Worm (Caenorhabditis elegans) whole organism, L3 larva: Measurements from ENCODE around the gene cyn-4.

ENCODE experiments used
- R02D3.7 ChIP-seq: fragments of 150-350 bp; optimal IDR thresholded peaks from 2 replicates; lab custom pipeline; 2014; ENCODE audit warnings: missing biosample characterization, missing genetic modification characterization
- egl-27 ChIP-seq: sonication (generic microtip); optimal IDR thresholded peaks from 4 replicates; lab custom pipeline; 2017; ENCODE audit warnings: missing biosample characterization, missing genetic modification reagents, missing genetic modification characterization
- hmg-11 ChIP-seq: sonication (generic microtip); optimal IDR thresholded peaks from 2 replicates; lab custom pipeline; 2016; ENCODE audit warnings: missing genetic modification characterization, missing compliant biosample characterization
- lin-39 ChIP-seq: fragments of 150-350 bp; optimal IDR thresholded peaks from 2 replicates; lab custom pipeline; 2018; ENCODE audit warnings: missing biosample characterization, missing genetic modification reagents, missing genetic modification characterization
- nhr-28 ChIP-seq: fragments of 150-350 bp; optimal IDR thresholded peaks from 2 replicates; lab custom pipeline; 2014; ENCODE audit warnings: missing biosample characterization, missing genetic modification characterization
- nhr-43 ChIP-seq: sonication (generic microtip); optimal IDR thresholded peaks from 2 replicates; lab custom pipeline; 2016; ENCODE audit warnings: mild to moderate bottlenecking, missing genetic modification characterization, missing compliant biosample characterization; ENCODE audit not compliant: poor library complexity, severe bottlenecking
- skn-1 ChIP-seq: fragments of 150-350 bp; optimal IDR thresholded peaks from 2 replicates; lab custom pipeline; 2014; ENCODE audit warnings: missing biosample characterization, missing genetic modification characterization
- unc-62 ChIP-seq: fragments of 150-350 bp; sonication (generic microtip); optimal IDR thresholded peaks from 4 replicates; lab custom pipeline; 2014; ENCODE audit warnings: missing biosample characterization, missing genetic modification reagents, missing genetic modification characterization
- zag-1 ChIP-seq: fragments of 150-350 bp; optimal IDR thresholded peaks from 2 replicates; lab custom pipeline; 2014; ENCODE audit warnings: missing biosample characterization, missing genetic modification characterization

DNA sequence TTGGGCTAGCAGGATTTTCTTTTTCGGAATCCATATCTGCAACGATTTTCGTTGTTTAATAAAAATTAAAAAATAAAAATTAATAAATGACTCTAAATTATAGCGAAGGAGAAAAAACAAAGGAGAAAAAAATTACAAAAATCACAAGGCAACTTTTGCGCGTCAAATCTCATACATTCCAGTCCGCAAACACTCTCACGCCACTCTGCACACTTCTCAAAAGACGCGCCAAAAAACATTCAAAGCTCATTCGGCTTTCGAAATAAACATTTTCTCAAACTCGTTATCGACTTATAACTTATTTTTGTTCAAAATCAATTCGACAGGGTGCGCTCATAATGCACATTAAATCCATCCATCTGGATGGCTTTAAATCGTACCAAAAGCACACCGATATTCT is 48.4 kb downstream of the cyn-4 start, which contains the start of the genes R06F6.12 and mix-1:
- no peak for TF ChIP-seq egl-27 (tag; lab: Kevin White, UChicago)
- peak; percentile 62 for TF ChIP-seq nhr-43 (tag; lab: Kevin White, UChicago)
- TF ChIP-seq nhr-28 (tag; lab: Kevin White, UChicago), result no peak
- TF ChIP-seq unc-62, result no peak
- TF ChIP-seq skn-1, result no peak
- TF ChIP-seq zag-1 (tag; lab: Kevin White, UChicago), result no peak
- TF ChIP-seq R02D3.7, result peak; percentile 7
- peak; percentile 75 for TF ChIP-seq hmg-11
- TF ChIP-seq lin-39, result no peak
